Fruit fly (Drosophila melanogaster): ENCODE results near the gene CG42553.
A peak's percentile ranks its signal among the peaks of the same experiment; 100 is the strongest.

The CG42553 gene

dm6 chr3L:807456-807855 lies 26.4 kb upstream of the CG42553 start:
- peak; percentile 15 for TF ChIP-seq fru (GFP tag; optimal IDR thresholded peaks at IDR 0.05)
- TF ChIP-seq dmrt93B (GFP tag; optimal IDR thresholded peaks at IDR 0.05) = no peak
- TF ChIP-seq pan (optimal IDR thresholded peaks at IDR 0.05) = no peak
- TF ChIP-seq dsf (GFP tag; optimal IDR thresholded peaks at IDR 0.05; ENCODE audit: borderline replicate concordance) = no peak
- TF ChIP-seq HLH106 (tag; optimal IDR thresholded peaks at IDR 0.05) = peak; percentile 35
- TF ChIP-seq Abd-B (GFP tag; optimal IDR thresholded peaks at IDR 0.05) = no peak
- TF ChIP-seq GATAd (GFP tag; optimal IDR thresholded peaks at IDR 0.05) = no peak
- TF ChIP-seq Myc (optimal IDR thresholded peaks at IDR 0.05) = no peak
- no peak for TF ChIP-seq Hr78 (GFP tag; optimal IDR thresholded peaks at IDR 0.05)
- TF ChIP-seq dl (GFP tag; optimal IDR thresholded peaks at IDR 0.05; ENCODE audit: insufficient read depth in 1 of 2, partially characterized antibody in 2 of 2) = no peak
- TF ChIP-seq Sp1 (GFP tag; optimal IDR thresholded peaks at IDR 0.05) = peak; percentile 32
- TF ChIP-seq Rel (GFP tag; optimal IDR thresholded peaks at IDR 0.05) = no peak
- no peak for TF ChIP-seq Rel (tag; optimal IDR thresholded peaks at IDR 0.05)
- no peak for TF ChIP-seq lola (GFP tag; optimal IDR thresholded peaks at IDR 0.05)
- TF ChIP-seq Dif (GFP tag; optimal IDR thresholded peaks at IDR 0.05; ENCODE audit: partially characterized antibody) = no peak
- TF ChIP-seq psq (GFP tag; optimal IDR thresholded peaks at IDR 0.05) = peak; percentile 3
- peak; percentile 14 for TF ChIP-seq h (GFP tag; optimal IDR thresholded peaks at IDR 0.05)
- TF ChIP-seq jim (GFP tag; optimal IDR thresholded peaks at IDR 0.05) = no peak
- peak; percentile 4 for TF ChIP-seq ey (GFP tag; optimal IDR thresholded peaks at IDR 0.05)
- no peak for TF ChIP-seq N (GFP tag; optimal IDR thresholded peaks at IDR 0.05)
- TF ChIP-seq Dfd (GFP tag; optimal IDR thresholded peaks at IDR 0.05) = no peak
- TF ChIP-seq br (GFP tag; optimal IDR thresholded peaks at IDR 0.05) = no peak
- TF ChIP-seq foxo (GFP tag; optimal IDR thresholded peaks at IDR 0.05) = peak in 1 of 2 experiments; percentile 13
- no peak for TF ChIP-seq OdsH (GFP tag; optimal IDR thresholded peaks at IDR 0.05)
- TF ChIP-seq woc (GFP tag; optimal IDR thresholded peaks at IDR 0.05) = no peak

DNA sequence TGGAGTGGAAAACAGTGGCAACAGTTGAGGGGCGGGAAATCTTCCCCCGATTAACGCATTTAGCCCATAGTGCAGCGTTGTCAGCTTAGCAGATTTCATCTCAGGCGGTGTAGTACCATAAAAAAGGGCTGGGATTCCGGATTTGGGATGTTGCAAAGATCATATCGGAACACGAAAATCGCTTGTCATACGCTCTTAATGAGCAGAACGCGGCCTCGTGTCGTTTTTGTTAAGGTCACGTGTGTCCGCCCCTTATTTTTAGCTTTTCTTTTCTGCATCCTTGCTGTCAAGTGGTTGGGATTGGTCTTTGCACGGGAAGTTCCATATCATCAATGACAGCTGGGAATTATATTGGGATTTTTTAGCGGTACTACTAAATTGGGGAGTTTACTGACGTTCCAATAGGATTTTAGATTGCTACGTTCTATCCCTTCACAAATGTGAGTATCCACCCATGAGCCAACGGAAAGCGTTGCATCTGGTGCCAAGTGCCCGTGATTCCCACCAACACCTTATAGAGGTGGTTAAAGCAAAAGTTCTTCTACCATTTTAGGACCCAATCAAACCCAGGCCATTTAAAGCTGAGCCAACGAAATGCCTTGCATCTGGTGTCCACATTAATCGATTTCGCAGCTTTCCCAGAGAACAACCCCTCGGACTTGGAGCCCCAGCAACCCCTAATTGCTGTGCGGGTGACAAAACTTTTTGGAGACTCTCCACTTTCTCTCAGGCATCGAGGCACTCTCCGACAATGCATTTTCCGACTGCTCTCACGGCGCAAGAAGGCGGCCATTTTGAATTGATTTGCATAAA lies 25.0 kb upstream of the CG42553 start:
- no peak for TF ChIP-seq rgr (GFP tag; optimal IDR thresholded peaks at IDR 0.05)
- TF ChIP-seq Dfd (GFP tag; optimal IDR thresholded peaks at IDR 0.05) = no peak
- no peak for TF ChIP-seq psq (GFP tag; optimal IDR thresholded peaks at IDR 0.05)
- TF ChIP-seq woc (GFP tag; optimal IDR thresholded peaks at IDR 0.05) = no peak
- no peak for TF ChIP-seq Dif (GFP tag; optimal IDR thresholded peaks at IDR 0.05; ENCODE audit: partially characterized antibody)
- no peak for TF ChIP-seq pan (optimal IDR thresholded peaks at IDR 0.05)
- no peak for TF ChIP-seq CG9705 (GFP tag; optimal IDR thresholded peaks at IDR 0.05)
- no peak for TF ChIP-seq HLH106 (tag; optimal IDR thresholded peaks at IDR 0.05)

DNA sequence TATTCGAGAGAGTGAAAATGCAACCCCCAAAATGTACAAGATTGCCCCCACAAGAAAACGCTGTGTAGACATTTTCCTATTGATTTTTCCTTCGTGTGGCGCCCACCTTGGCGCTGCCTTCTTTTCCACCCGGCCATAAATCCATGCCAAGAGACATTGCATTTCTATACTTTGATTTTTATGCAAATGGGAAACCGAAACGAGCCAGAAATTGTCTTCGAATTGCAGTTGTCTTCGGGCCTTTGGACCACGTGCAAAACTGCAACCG lies 24.4 kb upstream of the CG42553 start:
- TF ChIP-seq CG9705 (GFP tag; optimal IDR thresholded peaks at IDR 0.05) (no peak), psq (GFP tag; optimal IDR thresholded peaks at IDR 0.05) (no peak)

DNA sequence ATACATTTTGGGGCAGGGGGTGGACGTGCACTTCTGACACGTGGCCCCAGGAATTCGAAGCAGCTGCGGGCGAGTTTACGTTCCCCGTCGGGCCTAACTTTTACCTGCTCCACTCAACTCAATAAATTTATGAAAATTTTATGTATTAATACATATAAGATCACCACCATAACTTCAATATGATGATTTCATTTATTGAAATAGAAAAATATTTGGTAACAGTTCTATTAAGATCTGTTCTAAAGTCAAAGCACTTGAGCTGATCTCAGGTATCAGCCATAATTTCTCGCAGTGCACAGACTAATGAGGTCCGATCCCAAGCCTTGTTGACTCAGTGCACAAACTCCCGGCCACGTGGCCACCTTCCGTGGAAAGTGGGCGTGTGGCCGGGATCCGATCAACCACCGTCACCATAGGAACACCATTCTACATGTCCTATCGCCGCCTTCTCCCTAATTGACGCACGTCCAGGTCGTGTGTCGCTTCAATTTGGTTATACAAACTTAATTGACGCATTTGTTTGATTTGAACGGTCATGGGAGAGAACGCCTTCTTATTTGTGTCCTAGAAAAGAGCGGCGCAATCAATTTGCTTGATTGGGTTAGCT lies 23.8 kb upstream of the CG42553 start:
- TF ChIP-seq Dif (GFP tag; optimal IDR thresholded peaks at IDR 0.05; ENCODE audit: partially characterized antibody) (no peak), Hr78 (GFP tag; optimal IDR thresholded peaks at IDR 0.05) (no peak), sage (GFP tag; optimal IDR thresholded peaks at IDR 0.05) (no peak), rgr (GFP tag; optimal IDR thresholded peaks at IDR 0.05) (no peak), Mio (GFP tag; optimal IDR thresholded peaks at IDR 0.05) (no peak), Dfd (GFP tag; optimal IDR thresholded peaks at IDR 0.05) (no peak), Sp1 (GFP tag; optimal IDR thresholded peaks at IDR 0.05) (no peak), lola (GFP tag; optimal IDR thresholded peaks at IDR 0.05) (no peak), Hr83 (GFP tag; optimal IDR thresholded peaks at IDR 0.05; ENCODE audit: poor library complexity, severe bottlenecking) (no peak), brk (GFP tag; optimal IDR thresholded peaks at IDR 0.05) (no peak), Vsx2 (GFP tag; optimal IDR thresholded peaks at IDR 0.05; ENCODE audit: partially characterized antibody) (no peak), fru (GFP tag; optimal IDR thresholded peaks at IDR 0.05) (no peak), woc (GFP tag; optimal IDR thresholded peaks at IDR 0.05) (no peak), Abd-B (GFP tag; optimal IDR thresholded peaks at IDR 0.05) (no peak), h (GFP tag; optimal IDR thresholded peaks at IDR 0.05) (no peak), ey (GFP tag; optimal IDR thresholded peaks at IDR 0.05) (no peak), tai (GFP tag; optimal IDR thresholded peaks at IDR 0.05) (no peak), jim (GFP tag; optimal IDR thresholded peaks at IDR 0.05) (no peak), Rel (GFP tag; optimal IDR thresholded peaks at IDR 0.05) (no peak), Rel (tag; optimal IDR thresholded peaks at IDR 0.05) (no peak)

Data from whole organism, wandering third instar larva.